Worm (Caenorhabditis elegans): ENCODE data around the gene ZK971.1.

ZK971.1 gene

ce11 chrII:10279561-10279960 lies at the start of gene ZK971.1:
Gene ZK971.1, minus strand, starts transcription at chrII:10279661.
- TF ChIP-seq ref-1 (GFP tag; conservative IDR thresholded peaks at IDR 0.05) (no peak), tab-1 (GFP tag; IDR thresholded peaks at IDR 0.05) (no peak), flt-1 (GFP tag; IDR thresholded peaks at IDR 0.05) (no peak), ztf-29 (GFP tag; IDR thresholded peaks at IDR 0.05) (no peak), cog-1 (tag; optimal IDR thresholded peaks at IDR 0.05) (no peak), ztf-23 (GFP tag; IDR thresholded peaks at IDR 0.05) (no peak), med-1 (GFP tag; optimal IDR thresholded peaks at IDR 0.05; ENCODE audit: insufficient read depth) (no peak), klf-2 (GFP tag; conservative IDR thresholded peaks at IDR 0.05) (no peak), T22C8.4 (GFP tag; IDR thresholded peaks at IDR 0.05) (no peak)

- TF ChIP-seq ref-1 (GFP tag; conservative IDR thresholded peaks at IDR 0.05) (no peak), klf-2 (GFP tag; conservative IDR thresholded peaks at IDR 0.05) (no peak), ztf-23 (GFP tag; IDR thresholded peaks at IDR 0.05) (no peak), T22C8.4 (GFP tag; IDR thresholded peaks at IDR 0.05) (no peak), flt-1 (GFP tag; IDR thresholded peaks at IDR 0.05) (no peak), tab-1 (GFP tag; IDR thresholded peaks at IDR 0.05) (no peak), ztf-29 (GFP tag; IDR thresholded peaks at IDR 0.05) (no peak), med-1 (GFP tag; optimal IDR thresholded peaks at IDR 0.05; ENCODE audit: insufficient read depth) (no peak), cog-1 (tag; optimal IDR thresholded peaks at IDR 0.05) (no peak)
Measured at ce11 chrII:10325615-10326232, 46.3 kb upstream of the ZK971.1 start, which contains the start of gene appg-1. Gene appg-1, plus strand, starts transcription at chrII:10326041.

ce11 chrII:10321410-10321809 lies 41.9 kb upstream of the ZK971.1 start, which contains the start of gene idpp-4:
Gene idpp-4, plus strand, starts transcription at chrII:10321460.
- no peak for TF ChIP-seq med-1 (GFP tag; optimal IDR thresholded peaks at IDR 0.05; ENCODE audit: insufficient read depth)
- no peak for TF ChIP-seq ztf-23 (GFP tag; IDR thresholded peaks at IDR 0.05)
- TF ChIP-seq klf-2 (GFP tag; conservative IDR thresholded peaks at IDR 0.05) = no peak
- TF ChIP-seq T22C8.4 (GFP tag; IDR thresholded peaks at IDR 0.05) = no peak
- no peak for TF ChIP-seq tab-1 (GFP tag; IDR thresholded peaks at IDR 0.05)
- no peak for TF ChIP-seq ztf-29 (GFP tag; IDR thresholded peaks at IDR 0.05)

ce11 chrII:10317007-10317406 lies 37.5 kb upstream of the ZK971.1 start, which contains the start of gene M02G9.4:
Gene M02G9.4, plus strand, starts transcription at chrII:10317307.
- TF ChIP-seq ztf-23 (GFP tag; IDR thresholded peaks at IDR 0.05) (no peak), ztf-29 (GFP tag; IDR thresholded peaks at IDR 0.05) (no peak), T22C8.4 (GFP tag; IDR thresholded peaks at IDR 0.05) (no peak), med-1 (GFP tag; optimal IDR thresholded peaks at IDR 0.05; ENCODE audit: insufficient read depth) (no peak), cog-1 (tag; optimal IDR thresholded peaks at IDR 0.05) (no peak), tab-1 (GFP tag; IDR thresholded peaks at IDR 0.05) (no peak), klf-2 (GFP tag; conservative IDR thresholded peaks at IDR 0.05) (no peak), flt-1 (GFP tag; IDR thresholded peaks at IDR 0.05) (no peak), ref-1 (GFP tag; conservative IDR thresholded peaks at IDR 0.05) (no peak)

- TF ChIP-seq ref-1 (GFP tag; conservative IDR thresholded peaks at IDR 0.05) = no peak
Measured at ce11 chrII:10316119-10316518, 36.7 kb upstream of the ZK971.1 start, which contains the start of gene gcy-5. Gene gcy-5, minus strand, starts transcription at chrII:10316219.

ce11 chrII:10315252-10315651 lies 35.8 kb upstream of the ZK971.1 start, which contains the start of gene idpp-8:
Gene idpp-8, plus strand, starts transcription at chrII:10315552.
- TF ChIP-seq ztf-23 (GFP tag; IDR thresholded peaks at IDR 0.05) (no peak), cog-1 (tag; optimal IDR thresholded peaks at IDR 0.05) (no peak), flt-1 (GFP tag; IDR thresholded peaks at IDR 0.05) (no peak), T22C8.4 (GFP tag; IDR thresholded peaks at IDR 0.05) (no peak), med-1 (GFP tag; optimal IDR thresholded peaks at IDR 0.05; ENCODE audit: insufficient read depth) (no peak), ref-1 (GFP tag; conservative IDR thresholded peaks at IDR 0.05) (no peak), ztf-29 (GFP tag; IDR thresholded peaks at IDR 0.05) (no peak), klf-2 (GFP tag; conservative IDR thresholded peaks at IDR 0.05) (no peak), tab-1 (GFP tag; IDR thresholded peaks at IDR 0.05) (no peak)

- TF ChIP-seq med-1 (GFP tag; optimal IDR thresholded peaks at IDR 0.05; ENCODE audit: insufficient read depth) = no peak
- no peak for TF ChIP-seq ref-1 (GFP tag; conservative IDR thresholded peaks at IDR 0.05)
Measured at ce11 chrII:10311973-10312372, 32.5 kb upstream of the ZK971.1 start, which contains the start of gene srlf-34. Gene srlf-34, plus strand, starts transcription at chrII:10312293.

ce11 chrII:10309337-10309736 lies 29.9 kb upstream of the ZK971.1 start, which contains the start of gene ZK970.8:
Gene ZK970.8, plus strand, starts transcription at chrII:10309637.
- no peak for TF ChIP-seq ztf-29 (GFP tag; IDR thresholded peaks at IDR 0.05)
- TF ChIP-seq ref-1 (GFP tag; conservative IDR thresholded peaks at IDR 0.05) = no peak
- no peak for TF ChIP-seq T22C8.4 (GFP tag; IDR thresholded peaks at IDR 0.05)
- no peak for TF ChIP-seq med-1 (GFP tag; optimal IDR thresholded peaks at IDR 0.05; ENCODE audit: insufficient read depth)
- no peak for TF ChIP-seq klf-2 (GFP tag; conservative IDR thresholded peaks at IDR 0.05)
- TF ChIP-seq flt-1 (GFP tag; IDR thresholded peaks at IDR 0.05) = no peak
- TF ChIP-seq tab-1 (GFP tag; IDR thresholded peaks at IDR 0.05) = no peak
- TF ChIP-seq ztf-23 (GFP tag; IDR thresholded peaks at IDR 0.05) = no peak
- no peak for TF ChIP-seq cog-1 (tag; optimal IDR thresholded peaks at IDR 0.05)

ce11 chrII:10308726-10309125 lies 29.3 kb upstream of the ZK971.1 start, which contains the start of gene gcy-4:
Gene gcy-4, minus strand, starts transcription at chrII:10308826.
- TF ChIP-seq tab-1 (GFP tag; IDR thresholded peaks at IDR 0.05) (no peak), T22C8.4 (GFP tag; IDR thresholded peaks at IDR 0.05) (no peak), klf-2 (GFP tag; conservative IDR thresholded peaks at IDR 0.05) (no peak), ztf-29 (GFP tag; IDR thresholded peaks at IDR 0.05) (no peak), cog-1 (tag; optimal IDR thresholded peaks at IDR 0.05) (no peak), ztf-23 (GFP tag; IDR thresholded peaks at IDR 0.05) (no peak), flt-1 (GFP tag; IDR thresholded peaks at IDR 0.05) (no peak), ref-1 (GFP tag; conservative IDR thresholded peaks at IDR 0.05) (no peak), med-1 (GFP tag; optimal IDR thresholded peaks at IDR 0.05; ENCODE audit: insufficient read depth) (no peak)

ce11 chrII:10304736-10305135 lies 25.3 kb upstream of the ZK971.1 start:
- TF ChIP-seq ztf-23 (GFP tag; IDR thresholded peaks at IDR 0.05) (0 out of 2 replicates have a peak, but pooled peaks have one; percentile 34), tab-1 (GFP tag; IDR thresholded peaks at IDR 0.05) (peak; percentile 78; the same call in 1 of the 2 replicates)

All from whole organism, midembryonic.